Worm (Caenorhabditis elegans): ENCODE results near the gene F11C1.7.

ce11 chrX:12981393-12981792 is 7.8 kb upstream of the F11C1.7 start, which contains the start of gene scav-4:
- TF ChIP-seq fkh-10 (GFP tag; optimal IDR thresholded peaks at IDR 0.05) (no peak), ceh-34 (tag; optimal IDR thresholded peaks at IDR 0.05) (no peak), C08G9.2 (tag; optimal IDR thresholded peaks at IDR 0.05) (no peak), ceh-45 (GFP tag; IDR thresholded peaks at IDR 0.05) (no peak), hlh-30 (tag; optimal IDR thresholded peaks at IDR 0.05; ENCODE audit: insufficient read depth) (no peak), pha-4 (tag; optimal IDR thresholded peaks at IDR 0.05) (no peak), elt-2 (tag; optimal IDR thresholded peaks at IDR 0.05) (no peak), ceh-22 (tag; optimal IDR thresholded peaks at IDR 0.05) (no peak), pax-1 (tag; optimal IDR thresholded peaks at IDR 0.05) (no peak)

Measured in whole organism, late embryonic.